Worm (Caenorhabditis elegans): ENCODE data around the gene F17E9.5.

F17E9.5 gene

DNA sequence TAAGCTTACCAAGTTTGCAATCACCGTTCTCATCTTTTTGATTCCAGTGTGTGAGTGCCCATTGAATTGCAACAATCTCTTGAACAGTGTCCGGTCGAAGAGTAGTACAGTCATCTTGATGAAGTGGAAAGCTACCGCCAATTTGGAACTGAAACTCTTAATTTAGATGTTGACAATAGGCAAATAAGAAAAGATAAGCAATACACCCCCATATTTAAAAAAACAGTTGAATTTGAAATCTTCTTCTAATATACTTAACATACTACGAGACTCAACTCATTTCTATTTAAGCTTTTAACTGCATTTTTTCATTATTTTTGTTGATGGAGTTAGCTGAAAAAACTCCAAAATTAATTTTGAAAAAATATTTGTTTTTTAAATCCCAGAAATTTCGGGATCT lies 33.5 kb upstream of the F17E9.5 start:
- TF ChIP-seq ceh-79 (tag; optimal IDR thresholded peaks at IDR 0.05) (no peak), chd-7 (tag; optimal IDR thresholded peaks at IDR 0.05) (no peak), bed-1 (GFP tag; IDR thresholded peaks at IDR 0.05) (no peak), Y95B8A.8 (GFP tag; IDR thresholded peaks at IDR 0.05) (no peak), snpc-1.1 (tag; optimal IDR thresholded peaks at IDR 0.05; ENCODE audit: insufficient read depth) (no peak), hrde-1 (tag; optimal IDR thresholded peaks at IDR 0.05; ENCODE audit: borderline replicate concordance) (no peak), tbp1 (GFP tag; optimal IDR thresholded peaks at IDR 0.05) (no peak), ets-4 (GFP tag; optimal IDR thresholded peaks at IDR 0.05) (no peak), snpc-1.3 (tag; optimal IDR thresholded peaks at IDR 0.05; ENCODE audit: insufficient read depth) (no peak), K11D2.4 (GFP tag; IDR thresholded peaks at IDR 0.05) (no peak), unc-62 (GFP tag; optimal IDR thresholded peaks at IDR 0.05) (no peak), F37B4.10 (GFP tag; IDR thresholded peaks at IDR 0.05) (no peak), lin-35 (GFP tag; optimal IDR thresholded peaks at IDR 0.05) (no peak)

- TF ChIP-seq hmg-20 (GFP tag; IDR thresholded peaks at IDR 0.05): no peak
- TF ChIP-seq zfh-2 (GFP tag; conservative IDR thresholded peaks at IDR 0.05): no peak
- TF ChIP-seq sdz-38 (tag; optimal IDR thresholded peaks at IDR 0.05): no peak
- TF ChIP-seq egrh-3 (GFP tag; IDR thresholded peaks at IDR 0.05): no peak
Measured at ce11 chrIV:8312846-8313245, 32.8 kb upstream of the F17E9.5 start, which contains the start of gene F35H10.10. TSS of gene F35H10.10 (minus strand) at chrIV:8312946.

ce11 chrIV:8317800-8318199 lies 27.8 kb upstream of the F17E9.5 start:
- TF ChIP-seq C17E4.6 (GFP tag; IDR thresholded peaks at IDR 0.05): no peak
- no peak for TF ChIP-seq lin-40 (tag; optimal IDR thresholded peaks at IDR 0.05)
- TF ChIP-seq Y53F4B.3 (GFP tag; IDR thresholded peaks at IDR 0.05): no peak
- TF ChIP-seq T26A5.8 (tag; optimal IDR thresholded peaks at IDR 0.05): no peak
- no peak for TF ChIP-seq unc-62 (GFP tag; optimal IDR thresholded peaks at IDR 0.05)
- TF ChIP-seq ceh-27 (GFP tag; optimal IDR thresholded peaks at IDR 0.05): no peak
- TF ChIP-seq ekl-4 (GFP tag; IDR thresholded peaks at IDR 0.05): no peak
- no peak for TF ChIP-seq aptf-3 (GFP tag; IDR thresholded peaks at IDR 0.05)
- no peak for TF ChIP-seq madf-3 (GFP tag; IDR thresholded peaks at IDR 0.05)
- no peak for TF ChIP-seq sptf-2 (GFP tag; optimal IDR thresholded peaks at IDR 0.05)
- no peak for TF ChIP-seq ztf-22 (GFP tag; optimal IDR thresholded peaks at IDR 0.05)

- TF ChIP-seq F10E7.11 (tag; optimal IDR thresholded peaks at IDR 0.05) (no peak), madf-8 (GFP tag; conservative IDR thresholded peaks at IDR 0.05) (no peak), B0019.2 (GFP tag; conservative IDR thresholded peaks at IDR 0.05) (no peak), dox-1 (GFP tag; IDR thresholded peaks at IDR 0.05) (no peak), xnd-1 (tag; optimal IDR thresholded peaks at IDR 0.05) (no peak), cebp-1 (GFP tag; IDR thresholded peaks at IDR 0.05) (no peak), cebp-1 (tag; optimal IDR thresholded peaks at IDR 0.05) (no peak), madf-3 (GFP tag; IDR thresholded peaks at IDR 0.05) (no peak), pha-4 (tag; optimal IDR thresholded peaks at IDR 0.05) (no peak), lir-1 (GFP tag; conservative IDR thresholded peaks at IDR 0.05) (no peak), ztf-25 (GFP tag; IDR thresholded peaks at IDR 0.05) (no peak), lag-1 (GFP tag; IDR thresholded peaks at IDR 0.05) (no peak), hlh-26 (GFP tag; conservative IDR thresholded peaks at IDR 0.05) (no peak)
Measured at ce11 chrIV:8318799-8319198, 26.8 kb upstream of the F17E9.5 start.
